1 worm cellular context compared by ENCODE assay signal in genomic region chrIV:12371879-12372278, ce11.
A peak's percentile ranks its signal among the peaks of the same experiment; 100 is the strongest.
TF ChIP-seq lines count a peak whose summit lies in the region.

Gene wdr-46, plus strand, starts transcription at chrIV:12372253.

TF ChIP-seq in whole organism, L1 larva, 84 proteins besides CTCF, POLR2A, EP300 and RAD21 (continued from another document):
- TF ChIP-seq nhr-11 (tag; optimal IDR thresholded peaks at IDR 0.05; lab: Kevin White, UChicago) = peak; percentile 59
- TF ChIP-seq jun-1 (tag; optimal IDR thresholded peaks at IDR 0.05; lab: Kevin White, UChicago) = peak; percentile 83
- TF ChIP-seq elt-2 (tag; optimal IDR thresholded peaks at IDR 0.05; lab: Kevin White, UChicago) = no peak
- peak; percentile 10 for TF ChIP-seq ama-1 (optimal IDR thresholded peaks at IDR 0.05; lab: Kevin White, UChicago)
- TF ChIP-seq ceh-88 (GFP tag; IDR thresholded peaks at IDR 0.05; lab: Robert Waterston, UW) = peak; percentile 63
- TF ChIP-seq ceh-63 (GFP tag; optimal IDR thresholded peaks at IDR 0.05; lab: Kevin White, UChicago) = no peak
- no peak for TF ChIP-seq nhr-76 (tag; optimal IDR thresholded peaks at IDR 0.05; lab: Kevin White, UChicago)
- no peak for TF ChIP-seq unc-62 (GFP tag; optimal IDR thresholded peaks at IDR 0.05; lab: Kevin White, UChicago)
- TF ChIP-seq nhr-71 (tag; optimal IDR thresholded peaks at IDR 0.05; lab: Kevin White, UChicago) = peak; percentile 91
- peak; percentile 47 for TF ChIP-seq ceh-90 (tag; optimal IDR thresholded peaks at IDR 0.05; lab: Kevin White, UChicago)
- peak in 3 of 6 experiments; percentile 56 to 83 (median 66) for TF ChIP-seq elt-3 (tag; optimal IDR thresholded peaks at IDR 0.05; lab: Kevin White, UChicago)
- no peak for TF ChIP-seq ets-5 (GFP tag; IDR thresholded peaks at IDR 0.05; lab: Robert Waterston, UW)
- TF ChIP-seq mep-1 (tag; optimal IDR thresholded peaks at IDR 0.05; lab: Kevin White, UChicago) = peak; percentile 93
- peak; percentile 89 for TF ChIP-seq tbx-2 (tag; optimal IDR thresholded peaks at IDR 0.05; lab: Kevin White, UChicago)
- no peak for TF ChIP-seq nhr-12 (tag; optimal IDR thresholded peaks at IDR 0.05; lab: Kevin White, UChicago)
- peak; percentile 82 for TF ChIP-seq lin-14 (GFP tag; optimal IDR thresholded peaks at IDR 0.05; lab: Kevin White, UChicago)
- peak; percentile 83 for TF ChIP-seq lin-39 (tag; optimal IDR thresholded peaks at IDR 0.05; lab: Kevin White, UChicago)
- TF ChIP-seq egl-27 (tag; optimal IDR thresholded peaks at IDR 0.05; lab: Kevin White, UChicago) = no peak
- peak; percentile 57 for TF ChIP-seq zip-4 (GFP tag; optimal IDR thresholded peaks at IDR 0.05; lab: Kevin White, UChicago)
- peak; percentile 68 for TF ChIP-seq lin-13 (GFP tag; optimal IDR thresholded peaks at IDR 0.05; lab: Kevin White, UChicago)
- TF ChIP-seq lir-3 (tag; optimal IDR thresholded peaks at IDR 0.05; lab: Kevin White, UChicago; ENCODE audit: poor library complexity) = peak; percentile 54
- TF ChIP-seq fkh-10 (GFP tag; optimal IDR thresholded peaks at IDR 0.05; lab: Kevin White, UChicago) = peak; percentile 48
- TF ChIP-seq zag-1 (tag; optimal IDR thresholded peaks at IDR 0.05; lab: Kevin White, UChicago) = peak; percentile 11
- TF ChIP-seq nhr-47 (tag; optimal IDR thresholded peaks at IDR 0.05; lab: Kevin White, UChicago) = peak; percentile 92
- no peak for TF ChIP-seq ces-1 (GFP tag; optimal IDR thresholded peaks at IDR 0.05; lab: Kevin White, UChicago)
